Worm (Caenorhabditis elegans): Measurements from ENCODE around the gene EGAP1.1.

EGAP1.1 gene

DNA sequence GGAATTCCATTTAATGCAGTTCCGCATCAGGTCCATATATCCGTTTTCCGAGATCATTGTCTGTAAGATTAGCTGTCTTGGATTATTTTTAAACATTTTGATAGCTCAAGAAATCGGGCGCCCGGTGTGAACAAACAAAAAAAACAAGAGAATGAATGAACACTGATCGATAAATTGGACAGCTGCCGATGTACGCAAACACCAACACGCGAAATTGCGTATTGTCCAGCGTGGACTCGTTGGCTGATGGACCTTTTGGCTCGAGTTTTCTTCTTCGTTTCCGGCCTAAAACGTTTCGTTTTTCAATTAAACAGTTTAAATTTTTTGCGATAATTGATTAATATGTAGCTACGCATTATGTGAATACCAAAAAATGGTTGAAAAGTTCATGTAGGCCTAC is 31.0 kb downstream of the EGAP1.1 start, which contains the start of gene dpff-1:
Gene dpff-1 (minus strand): TSS at position 288 of the 400 bp plus-strand sequence.
- TF ChIP-seq nhr-11 (tag; optimal IDR thresholded peaks at IDR 0.05), result no peak
- TF ChIP-seq gmeb-1 (tag; optimal IDR thresholded peaks at IDR 0.05), result peak; percentile 5
- TF ChIP-seq Y55F3AM.14 (GFP tag; optimal IDR thresholded peaks at IDR 0.05), result no peak
- no peak for TF ChIP-seq fos-1 (tag; optimal IDR thresholded peaks at IDR 0.05)
- no peak for TF ChIP-seq nhr-25 (tag; optimal IDR thresholded peaks at IDR 0.05)
- no peak for TF ChIP-seq lin-13 (GFP tag; optimal IDR thresholded peaks at IDR 0.05)
- peak; percentile 21 for TF ChIP-seq ama-1 (optimal IDR thresholded peaks at IDR 0.05)
- TF ChIP-seq C34F6.9 (tag; optimal IDR thresholded peaks at IDR 0.05), result peak; percentile 37
- peak; percentile 39 for TF ChIP-seq unc-55 (GFP tag; optimal IDR thresholded peaks at IDR 0.05)
- TF ChIP-seq nhr-12 (tag; optimal IDR thresholded peaks at IDR 0.05), result no peak
- TF ChIP-seq nhr-129 (tag; optimal IDR thresholded peaks at IDR 0.05), result peak; percentile 39
- no peak for TF ChIP-seq nhr-10 (tag; optimal IDR thresholded peaks at IDR 0.05)
- no peak for TF ChIP-seq sma-3 (GFP tag; optimal IDR thresholded peaks at IDR 0.05)
- peak; percentile 34 for TF ChIP-seq F13H6.1 (tag; optimal IDR thresholded peaks at IDR 0.05)
- TF ChIP-seq lsy-2 (tag; optimal IDR thresholded peaks at IDR 0.05), result peak in 1 of 2 experiments; percentile 44
- TF ChIP-seq ceh-82 (tag; optimal IDR thresholded peaks at IDR 0.05), result no peak
- peak; percentile 3 for TF ChIP-seq crh-2 (tag; optimal IDR thresholded peaks at IDR 0.05)
- TF ChIP-seq dmd-4 (tag; optimal IDR thresholded peaks at IDR 0.05), result no peak

DNA sequence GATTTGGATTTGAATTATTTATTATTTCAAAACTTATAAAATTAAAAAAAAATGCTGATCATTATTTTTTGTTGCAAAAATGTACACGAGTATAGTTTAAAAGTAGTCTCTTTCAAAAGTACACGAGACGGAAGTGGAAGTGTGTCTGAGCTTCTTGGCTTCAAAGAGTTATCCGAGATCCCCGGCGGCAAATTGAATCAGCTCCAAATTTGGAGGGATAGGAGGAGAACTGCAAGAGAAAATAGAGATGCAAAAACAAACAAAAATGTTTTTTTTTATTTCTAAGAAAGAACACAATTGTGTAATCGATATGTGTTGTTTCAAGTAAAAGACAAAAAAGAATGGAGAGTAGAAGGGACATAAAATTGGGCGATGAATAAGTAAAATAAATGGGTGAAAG is 34.5 kb downstream of the EGAP1.1 start:
- TF ChIP-seq unc-62 (GFP tag; optimal IDR thresholded peaks at IDR 0.05), result no peak
- TF ChIP-seq zag-1 (tag; optimal IDR thresholded peaks at IDR 0.05), result no peak
- no peak for TF ChIP-seq ceh-82 (tag; optimal IDR thresholded peaks at IDR 0.05)
- no peak for TF ChIP-seq ztf-4 (tag; optimal IDR thresholded peaks at IDR 0.05)
- no peak for TF ChIP-seq elt-1 (tag; optimal IDR thresholded peaks at IDR 0.05)
- TF ChIP-seq ceh-16 (tag; optimal IDR thresholded peaks at IDR 0.05), result no peak
- TF ChIP-seq unc-39 (tag; optimal IDR thresholded peaks at IDR 0.05), result no peak
- TF ChIP-seq mab-5 (tag; optimal IDR thresholded peaks at IDR 0.05), result no peak
- no peak for TF ChIP-seq aly-2 (tag; optimal IDR thresholded peaks at IDR 0.05)
- TF ChIP-seq R02D3.7 (tag; optimal IDR thresholded peaks at IDR 0.05), result no peak
- TF ChIP-seq ZK546.5 (tag; optimal IDR thresholded peaks at IDR 0.05), result no peak
- TF ChIP-seq nhr-21 (tag; optimal IDR thresholded peaks at IDR 0.05), result no peak
- no peak for TF ChIP-seq mbf-1 (tag; optimal IDR thresholded peaks at IDR 0.05)
- TF ChIP-seq elt-3 (tag; optimal IDR thresholded peaks at IDR 0.05), result no peak
- no peak for TF ChIP-seq sma-3 (GFP tag; optimal IDR thresholded peaks at IDR 0.05)
- TF ChIP-seq egl-27 (tag; optimal IDR thresholded peaks at IDR 0.05), result no peak
- TF ChIP-seq lin-13 (GFP tag; optimal IDR thresholded peaks at IDR 0.05), result no peak
- TF ChIP-seq peb-1 (tag; optimal IDR thresholded peaks at IDR 0.05), result no peak
- no peak for TF ChIP-seq ztf-1 (GFP tag; conservative IDR thresholded peaks at IDR 0.05)
- no peak for TF ChIP-seq nhr-6 (tag; optimal IDR thresholded peaks at IDR 0.05)

DNA sequence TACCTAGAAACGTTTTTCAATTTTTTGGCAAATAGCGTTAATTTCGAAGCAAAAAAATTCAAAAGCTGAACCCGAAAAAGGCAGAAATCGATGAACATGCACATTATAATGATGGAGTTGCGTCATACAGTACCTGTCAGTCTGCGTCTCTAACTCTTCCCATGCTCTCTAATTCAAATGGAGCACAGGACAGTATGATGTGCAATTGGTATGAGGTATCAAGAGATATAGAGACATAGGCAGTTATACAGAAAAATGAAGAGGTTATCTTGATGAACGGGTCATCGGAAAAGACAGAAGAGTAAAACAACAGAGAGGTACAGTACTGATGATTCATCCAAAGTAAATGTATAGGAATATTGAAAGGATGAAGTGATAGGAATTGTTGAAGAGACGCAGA is 36.3 kb downstream of the EGAP1.1 start:
- TF ChIP-seq gmeb-1 (tag; optimal IDR thresholded peaks at IDR 0.05), result no peak
- no peak for TF ChIP-seq ztf-4 (tag; optimal IDR thresholded peaks at IDR 0.05)
- TF ChIP-seq fos-1 (tag; optimal IDR thresholded peaks at IDR 0.05), result peak; percentile 69
- TF ChIP-seq nhr-129 (tag; optimal IDR thresholded peaks at IDR 0.05), result peak; percentile 77
- TF ChIP-seq mdl-1 (tag; optimal IDR thresholded peaks at IDR 0.05), result no peak
- no peak for TF ChIP-seq alr-1 (tag; optimal IDR thresholded peaks at IDR 0.05)
- no peak for TF ChIP-seq sem-4 (tag; optimal IDR thresholded peaks at IDR 0.05)
- no peak for TF ChIP-seq egl-27 (tag; optimal IDR thresholded peaks at IDR 0.05)

DNA sequence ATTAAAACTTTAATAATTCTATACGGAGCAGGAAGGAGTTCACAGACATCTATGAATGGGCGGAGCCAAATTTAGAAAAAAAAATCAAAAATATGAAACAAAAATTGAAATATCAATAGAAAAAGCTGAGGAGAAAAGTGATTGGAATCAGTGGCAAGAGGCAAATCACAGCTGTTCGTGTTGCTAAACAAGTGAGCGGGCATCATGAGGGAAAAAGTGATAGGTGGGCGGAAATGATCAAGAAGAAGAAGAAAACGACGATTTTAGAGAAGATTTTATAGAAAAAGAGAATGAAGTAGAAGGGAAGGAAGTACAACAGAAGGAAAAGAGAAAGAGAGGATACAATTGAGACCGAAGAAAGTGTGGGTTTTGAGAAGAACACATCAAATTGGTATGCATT is 38.4 kb downstream of the EGAP1.1 start:
- peak; percentile 7 for TF ChIP-seq nhr-129 (tag; optimal IDR thresholded peaks at IDR 0.05)
- no peak for TF ChIP-seq aly-2 (tag; optimal IDR thresholded peaks at IDR 0.05)
- TF ChIP-seq nhr-237 (tag; optimal IDR thresholded peaks at IDR 0.05), result no peak
- no peak for TF ChIP-seq sma-3 (GFP tag; optimal IDR thresholded peaks at IDR 0.05)
- TF ChIP-seq F13H6.1 (tag; optimal IDR thresholded peaks at IDR 0.05), result peak; percentile 12
- no peak for TF ChIP-seq nhr-12 (tag; optimal IDR thresholded peaks at IDR 0.05)
- TF ChIP-seq ceh-82 (tag; optimal IDR thresholded peaks at IDR 0.05), result no peak
- no peak for TF ChIP-seq sem-4 (tag; optimal IDR thresholded peaks at IDR 0.05)
- TF ChIP-seq unc-55 (GFP tag; optimal IDR thresholded peaks at IDR 0.05), result peak; percentile 23
- TF ChIP-seq ama-1 (optimal IDR thresholded peaks at IDR 0.05), result no peak
- peak in 1 of 2 experiments; percentile 15 for TF ChIP-seq lsy-2 (tag; optimal IDR thresholded peaks at IDR 0.05)
- TF ChIP-seq lin-13 (GFP tag; optimal IDR thresholded peaks at IDR 0.05), result no peak
- TF ChIP-seq skn-1 (tag; optimal IDR thresholded peaks at IDR 0.05), result no peak
